Worm (Caenorhabditis elegans) whole organism, L3 larva: ENCODE data around the gene srw-145.
A peak's percentile ranks its signal among the peaks of the same experiment; 100 is the strongest.

Source experiments
- R02D3.7 ChIP-seq: fragments of 150-350 bp; optimal IDR thresholded peaks from 2 replicates; lab custom pipeline; 2014; ENCODE audit warnings: missing biosample characterization, missing genetic modification characterization
- ZK546.5 ChIP-seq: sonication (generic microtip); optimal IDR thresholded peaks from 2 replicates; lab custom pipeline; 2017; ENCODE audit warnings: missing biosample characterization, missing genetic modification characterization
- aly-2 ChIP-seq: fragments of 150-350 bp; optimal IDR thresholded peaks from 2 replicates; lab custom pipeline; 2014; ENCODE audit warnings: missing biosample characterization, missing genetic modification characterization
- ama-1 ChIP-seq: fragments of 150-350 bp; optimal IDR thresholded peaks from 2 replicates; lab custom pipeline; 2018
- ceh-16 ChIP-seq: sonication (generic microtip); optimal IDR thresholded peaks from 2 replicates; lab custom pipeline; 2017; ENCODE audit warnings: missing biosample characterization, missing genetic modification characterization
- ceh-28 ChIP-seq: fragments of 150-350 bp; optimal IDR thresholded peaks from 2 replicates; lab custom pipeline; 2014; ENCODE audit warnings: missing biosample characterization, missing genetic modification reagents, missing genetic modification characterization
- ceh-82 ChIP-seq: fragments of 150-350 bp; optimal IDR thresholded peaks from 2 replicates; lab custom pipeline; 2014; ENCODE audit warnings: missing biosample characterization, missing genetic modification characterization
- ceh-9 ChIP-seq: sonication (generic microtip); optimal IDR thresholded peaks from 2 replicates; lab custom pipeline; 2018; ENCODE audit warnings: missing biosample characterization, missing genetic modification characterization
- daf-12 ChIP-seq: fragments of 150-350 bp; optimal IDR thresholded peaks from 2 replicates; lab custom pipeline; 2014; ENCODE audit warnings: missing biosample characterization, missing genetic modification reagents, missing genetic modification characterization
- egl-27 ChIP-seq: sonication (generic microtip); optimal IDR thresholded peaks from 4 replicates; lab custom pipeline; 2017; ENCODE audit warnings: missing biosample characterization, missing genetic modification reagents, missing genetic modification characterization
- egl-5 ChIP-seq: fragments of 150-350 bp; optimal IDR thresholded peaks from 2 replicates; lab custom pipeline; 2017; ENCODE audit warnings: missing biosample characterization, missing genetic modification reagents, missing genetic modification characterization, inconsistent platforms
- elt-1 ChIP-seq: fragments of 150-350 bp; optimal IDR thresholded peaks from 2 replicates; lab custom pipeline; 2014; ENCODE audit warnings: missing biosample characterization, missing genetic modification characterization
- elt-2 ChIP-seq: sonication (generic microtip); optimal IDR thresholded peaks from 2 replicates; lab custom pipeline; 2016; ENCODE audit warnings: missing genetic modification reagents, mild to moderate bottlenecking, missing genetic modification characterization, missing compliant biosample characterization
- elt-3 ChIP-seq, 3 experiments: fragments of 150-350 bp in 1 of 3; sonication (generic microtip) in 2 of 3; optimal IDR thresholded peaks; 2 replicates in 2 of 3; 4 replicates in 1 of 3; lab custom pipeline; 2014 to 2017; ENCODE audit warnings: missing biosample characterization in 3 of 3, missing genetic modification characterization in 3 of 3
- eor-1 ChIP-seq, 2 experiments: fragments of 150-350 bp; optimal IDR thresholded peaks; 2 replicates each; lab custom pipeline; 2014 to 2018; ENCODE audit warnings: missing biosample characterization in 2 of 2, missing genetic modification characterization in 2 of 2
- fkh-10 ChIP-seq: sonication (generic microtip); optimal IDR thresholded peaks from 2 replicates; lab custom pipeline; 2017; ENCODE audit warnings: missing biosample characterization, missing genetic modification reagents, missing genetic modification characterization
- fkh-2 ChIP-seq: fragments of 150-350 bp; optimal IDR thresholded peaks from 2 replicates; lab custom pipeline; 2014; ENCODE audit warnings: missing biosample characterization, missing genetic modification reagents, missing genetic modification characterization
- fos-1 ChIP-seq: fragments of 150-350 bp; optimal IDR thresholded peaks from 2 replicates; lab custom pipeline; 2014; ENCODE audit warnings: missing biosample characterization, missing genetic modification characterization
- hmg-11 ChIP-seq: sonication (generic microtip); optimal IDR thresholded peaks from 2 replicates; lab custom pipeline; 2016; ENCODE audit warnings: missing genetic modification characterization, missing compliant biosample characterization
- jun-1 ChIP-seq: fragments of 150-350 bp; optimal IDR thresholded peaks from 2 replicates; lab custom pipeline; 2014; ENCODE audit warnings: missing biosample characterization, missing genetic modification reagents, missing genetic modification characterization
- lin-15B ChIP-seq: fragments of 150-350 bp; optimal IDR thresholded peaks from 2 replicates; lab custom pipeline; 2014; ENCODE audit warnings: missing biosample characterization, missing genetic modification characterization
- lin-39 ChIP-seq: fragments of 150-350 bp; optimal IDR thresholded peaks from 2 replicates; lab custom pipeline; 2018; ENCODE audit warnings: missing biosample characterization, missing genetic modification reagents, missing genetic modification characterization
- lsy-12 ChIP-seq: sonication (generic microtip); optimal IDR thresholded peaks from 2 replicates; lab custom pipeline; 2016; ENCODE audit warnings: mild to moderate bottlenecking, missing genetic modification characterization, missing compliant biosample characterization
- mdl-1 ChIP-seq: fragments of 150-350 bp; optimal IDR thresholded peaks from 2 replicates; lab custom pipeline; 2014; ENCODE audit warnings: missing biosample characterization, missing genetic modification characterization
- mml-1 ChIP-seq: fragments of 150-350 bp; sonication (generic microtip); optimal IDR thresholded peaks from 3 replicates; lab custom pipeline; 2014; ENCODE audit warnings: missing biosample characterization, missing genetic modification characterization
- nfya-1 ChIP-seq: sonication (generic microtip); optimal IDR thresholded peaks from 2 replicates; lab custom pipeline; 2017; ENCODE audit warnings: missing genetic modification characterization, mild to moderate bottlenecking, missing compliant biosample characterization, antibody characterized with exemption, moderate library complexity; ENCODE audit not compliant: insufficient read depth
- nhr-11 ChIP-seq: fragments of 150-350 bp; optimal IDR thresholded peaks from 2 replicates; lab custom pipeline; 2014; ENCODE audit warnings: missing biosample characterization, missing genetic modification characterization
- nhr-12 ChIP-seq: fragments of 150-350 bp; optimal IDR thresholded peaks from 2 replicates; lab custom pipeline; 2014; ENCODE audit warnings: missing biosample characterization, missing genetic modification characterization
- nhr-23 ChIP-seq: fragments of 150-350 bp; optimal IDR thresholded peaks from 2 replicates; lab custom pipeline; 2014; ENCODE audit warnings: missing biosample characterization, missing genetic modification reagents, missing genetic modification characterization
- nhr-237 ChIP-seq: fragments of 150-350 bp; optimal IDR thresholded peaks from 2 replicates; lab custom pipeline; 2014; ENCODE audit warnings: missing biosample characterization, missing genetic modification characterization
- nhr-25 ChIP-seq: sonication (generic microtip); optimal IDR thresholded peaks from 2 replicates; lab custom pipeline; 2017; ENCODE audit warnings: missing biosample characterization, missing genetic modification characterization
- nhr-28 ChIP-seq: fragments of 150-350 bp; optimal IDR thresholded peaks from 2 replicates; lab custom pipeline; 2014; ENCODE audit warnings: missing biosample characterization, missing genetic modification characterization
- nhr-43 ChIP-seq: sonication (generic microtip); optimal IDR thresholded peaks from 2 replicates; lab custom pipeline; 2016; ENCODE audit warnings: mild to moderate bottlenecking, missing genetic modification characterization, missing compliant biosample characterization; ENCODE audit not compliant: poor library complexity, severe bottlenecking
- nhr-67 ChIP-seq: fragments of 150-350 bp; optimal IDR thresholded peaks from 2 replicates; lab custom pipeline; 2014; ENCODE audit warnings: missing biosample characterization, missing genetic modification characterization
- nhr-76 ChIP-seq: fragments of 150-350 bp; sonication (generic microtip); optimal IDR thresholded peaks from 5 replicates; lab custom pipeline; 2014; ENCODE audit warnings: missing biosample characterization, missing genetic modification characterization
- nhr-77 ChIP-seq: fragments of 150-350 bp; optimal IDR thresholded peaks from 2 replicates; lab custom pipeline; 2014; ENCODE audit warnings: missing biosample characterization, missing genetic modification characterization
- pha-4 ChIP-seq: fragments of 150-350 bp; optimal IDR thresholded peaks from 2 replicates; lab custom pipeline; 2014; ENCODE audit warnings: missing biosample characterization, missing genetic modification reagents, missing genetic modification characterization
- pqm-1 ChIP-seq: fragments of 150-350 bp; optimal IDR thresholded peaks from 2 replicates; lab custom pipeline; 2017; ENCODE audit warnings: missing biosample characterization, missing genetic modification characterization, inconsistent platforms
- sea-2 ChIP-seq: fragments of 150-350 bp; sonication (generic microtip); optimal IDR thresholded peaks from 4 replicates; lab custom pipeline; 2014; ENCODE audit warnings: missing biosample characterization, missing genetic modification reagents, missing genetic modification characterization
- skn-1 ChIP-seq: fragments of 150-350 bp; optimal IDR thresholded peaks from 2 replicates; lab custom pipeline; 2014; ENCODE audit warnings: missing biosample characterization, missing genetic modification characterization
- snpc-4 ChIP-seq: fragments of 150-350 bp; optimal IDR thresholded peaks from 2 replicates; lab custom pipeline; 2014; ENCODE audit warnings: missing biosample characterization, missing genetic modification characterization
- tbx-2 ChIP-seq: sonication (generic microtip); optimal IDR thresholded peaks from 2 replicates; lab custom pipeline; 2016; ENCODE audit warnings: mild to moderate bottlenecking, missing genetic modification characterization, missing compliant biosample characterization
- unc-39 ChIP-seq: sonication (generic microtip); optimal IDR thresholded peaks from 4 replicates; lab custom pipeline; 2017; ENCODE audit warnings: missing biosample characterization, missing genetic modification characterization
- unc-62 ChIP-seq: fragments of 150-350 bp; sonication (generic microtip); optimal IDR thresholded peaks from 4 replicates; lab custom pipeline; 2014; ENCODE audit warnings: missing biosample characterization, missing genetic modification reagents, missing genetic modification characterization
- zag-1 ChIP-seq: fragments of 150-350 bp; optimal IDR thresholded peaks from 2 replicates; lab custom pipeline; 2014; ENCODE audit warnings: missing biosample characterization, missing genetic modification characterization
- ztf-11 ChIP-seq: fragments of 150-350 bp; optimal IDR thresholded peaks from 2 replicates; lab custom pipeline; 2014; ENCODE audit warnings: missing biosample characterization, missing genetic modification characterization
- ztf-4 ChIP-seq: fragments of 150-350 bp; optimal IDR thresholded peaks from 2 replicates; lab custom pipeline; 2014; ENCODE audit warnings: missing biosample characterization, missing genetic modification characterization

Gene srw-145

ce11 chrV:13906166-13906565 is 30.8 kb upstream of the srw-145 start, which contains the start of gene stdh-1:
Gene stdh-1 (plus strand): TSS chrV:13906492.
- TF ChIP-seq ztf-11 = no peak
- peak; percentile 3 for TF ChIP-seq nfya-1 (tag; lab: Kevin White, UChicago)
- no peak for TF ChIP-seq eor-1 (tag; optimal IDR thresholded peaks at IDR 0.05; lab: Kevin White, UChicago)
- no peak for TF ChIP-seq zag-1 (tag; lab: Kevin White, UChicago)
- TF ChIP-seq ZK546.5 (tag; lab: Kevin White, UChicago) = no peak
- TF ChIP-seq pha-4 (tag; lab: Kevin White, UChicago) = peak; percentile 22
- TF ChIP-seq fkh-2 (tag; lab: Kevin White, UChicago) = no peak
- TF ChIP-seq nhr-237 = no peak
- peak; percentile 5 for TF ChIP-seq hmg-11 (tag; lab: Kevin White, UChicago)
- peak; percentile 48 for TF ChIP-seq elt-2 (tag; lab: Kevin White, UChicago)
- no peak for TF ChIP-seq nhr-77 (tag; lab: Kevin White, UChicago)
- TF ChIP-seq nhr-43 = no peak
- peak; percentile 50 for TF ChIP-seq egl-5

ce11 chrV:13907557-13908104 is 29.3 kb upstream of the srw-145 start:
- TF ChIP-seq elt-2 (tag; lab: Kevin White, UChicago) (peak; percentile 42), nhr-23 (tag; lab: Kevin White, UChicago) (no peak), nhr-25 (peak; percentile 0), pqm-1 (no peak), eor-1 (tag; optimal IDR thresholded peaks at IDR 0.05; lab: Kevin White, UChicago) (no peak), egl-27 (tag; lab: Kevin White, UChicago) (no peak), aly-2 (tag; lab: Kevin White, UChicago) (no peak), ZK546.5 (tag; lab: Kevin White, UChicago) (no peak), tbx-2 (tag; lab: Kevin White, UChicago) (no peak), lin-15B (tag; lab: Kevin White, UChicago) (no peak), nhr-12 (tag; lab: Kevin White, UChicago) (no peak), nhr-76 (tag; lab: Kevin White, UChicago) (no peak), ceh-28 (tag; lab: Kevin White, UChicago) (no peak), mdl-1 (no peak), nhr-28 (tag; lab: Kevin White, UChicago) (no peak), pha-4 (tag; lab: Kevin White, UChicago) (peak; percentile 3), ztf-11 (no peak), ztf-4 (tag; lab: Kevin White, UChicago) (no peak), lin-39 (tag; lab: Kevin White, UChicago) (no peak), fos-1 (tag; lab: Kevin White, UChicago) (no peak), nhr-11 (no peak), nfya-1 (tag; lab: Kevin White, UChicago) (no peak), elt-3 (tag; optimal IDR thresholded peaks at IDR 0.05; lab: Kevin White, UChicago) (no peak), jun-1 (tag; lab: Kevin White, UChicago) (peak; percentile 72), ama-1 (lab: Kevin White, UChicago) (peak; percentile 98), zag-1 (tag; lab: Kevin White, UChicago) (no peak), fkh-10 (GFP tag; lab: Kevin White, UChicago) (no peak), lsy-12 (peak; percentile 27), nhr-237 (no peak), nhr-77 (tag; lab: Kevin White, UChicago) (no peak), mml-1 (tag; lab: Kevin White, UChicago) (no peak), sea-2 (GFP tag; lab: Kevin White, UChicago) (no peak), skn-1 (tag; lab: Kevin White, UChicago) (no peak), ceh-16 (tag; lab: Kevin White, UChicago) (no peak), ceh-82 (tag; lab: Kevin White, UChicago) (no peak), ceh-9 (no peak), snpc-4 (no peak), hmg-11 (tag; lab: Kevin White, UChicago) (no peak), unc-39 (tag; lab: Kevin White, UChicago) (no peak), R02D3.7 (tag; lab: Kevin White, UChicago) (no peak), nhr-43 (peak; percentile 78), unc-62 (no peak), nhr-67 (tag; lab: Kevin White, UChicago) (no peak), fkh-2 (tag; lab: Kevin White, UChicago) (no peak), daf-12 (no peak), elt-1 (tag; lab: Kevin White, UChicago) (no peak), egl-5 (no peak)
